Fruit fly (Drosophila melanogaster): Measurements from ENCODE around the gene CG3288.

- TF ChIP-seq sna (GFP tag; IDR thresholded peaks at IDR 0.05; ENCODE audit: partially characterized antibody) (no peak), Opbp (GFP tag; IDR thresholded peaks at IDR 0.05; ENCODE audit: partially characterized antibody) (no peak), CG8478 (optimal IDR thresholded peaks at IDR 0.05) (no peak), Bgb (GFP tag; IDR thresholded peaks at IDR 0.05; ENCODE audit: partially characterized antibody) (no peak), Lim3 (GFP tag; IDR thresholded peaks at IDR 0.05) (no peak), CG14050 (GFP tag; IDR thresholded peaks at IDR 0.05) (no peak), MESR4 (GFP tag; optimal IDR thresholded peaks at IDR 0.05) (no peak)
Observed at dm6 chr3L:20797379-20797778, 38.6 kb upstream of the CG3288 start.
